Fruit fly (Drosophila melanogaster) whole organism, embryonic: ENCODE measurements around the gene nmo.
A peak's percentile ranks its signal among the peaks of the same experiment; 100 is the strongest.

Experiments used
- ATbp ChIP-seq: fragments of 200-800 bp; sonication (Bioruptor generic); optimal IDR thresholded peaks from 2 replicates; lab custom pipeline; 2017; ENCODE audit warnings: missing biosample characterization, mild to moderate bottlenecking, missing genetic modification characterization, missing genetic modification reagents
- Aef1 ChIP-seq: fragments of 200-800 bp; sonication (Bioruptor generic); IDR thresholded peaks from 3 replicates; pipeline ENCODE4 v1.3.6; 2022; ENCODE audit warnings: missing biosample characterization, missing genetic modification characterization
- BtbVII ChIP-seq: fragments of 200-800 bp; sonication (Bioruptor generic); optimal IDR thresholded peaks from 3 replicates; lab custom pipeline; 2017; ENCODE audit warnings: missing biosample characterization, mild to moderate bottlenecking, missing genetic modification characterization
- CG10366 ChIP-seq: fragments of 200-800 bp; sonication (Bioruptor generic); IDR thresholded peaks from 2 replicates; pipeline ENCODE4 v1.3.6; 2022; ENCODE audit warnings: missing biosample characterization, missing genetic modification characterization
- CG10654 ChIP-seq: fragments of 200-800 bp; sonication (Bioruptor generic); optimal IDR thresholded peaks from 2 replicates; lab custom pipeline; 2016; ENCODE audit warnings: missing biosample characterization, missing genetic modification characterization
- CG11085 ChIP-seq: fragments of 200-800 bp; sonication (Bioruptor generic); IDR thresholded peaks from 2 replicates; pipeline ENCODE4 v1.3.6; 2022; ENCODE audit warnings: missing biosample characterization, missing genetic modification characterization
- CG11247 ChIP-seq: fragments of 200-800 bp; sonication (Bioruptor generic); IDR thresholded peaks from 2 replicates; pipeline ENCODE4 v1.3.6; 2022; ENCODE audit warnings: missing biosample characterization, missing genetic modification characterization
- CG15696 ChIP-seq: fragments of 200-800 bp; sonication (Bioruptor generic); optimal IDR thresholded peaks from 2 replicates; lab custom pipeline; 2019; ENCODE audit warnings: missing biosample characterization, mild to moderate bottlenecking, missing genetic modification characterization, moderate library complexity
- CG1647 ChIP-seq: fragments of 200-800 bp; sonication (Bioruptor generic); optimal IDR thresholded peaks from 3 replicates; lab custom pipeline; 2016; ENCODE audit warnings: missing biosample characterization, missing genetic modification characterization
- CG17186 ChIP-seq: fragments of 200-800 bp; sonication (Bioruptor generic); optimal IDR thresholded peaks from 3 replicates; lab custom pipeline; 2017; ENCODE audit warnings: missing biosample characterization, missing genetic modification reagents, missing genetic modification characterization
- CG17802 ChIP-seq: fragments of 200-800 bp; sonication (Bioruptor generic); optimal IDR thresholded peaks from 2 replicates; lab custom pipeline; 2018; ENCODE audit warnings: missing biosample characterization, mild to moderate bottlenecking, missing genetic modification characterization, moderate library complexity
- CG18262 ChIP-seq: fragments of 200-800 bp; optimal IDR thresholded peaks from 3 replicates; lab custom pipeline; 2019; ENCODE audit warnings: missing biosample characterization, mild to moderate bottlenecking, missing genetic modification characterization, moderate library complexity
- CG32772 ChIP-seq: fragments of 200-800 bp; sonication (Bioruptor generic); IDR thresholded peaks from 2 replicates; pipeline ENCODE4 v1.3.6; 2022; ENCODE audit warnings: missing biosample characterization, missing genetic modification characterization
- CG33213 ChIP-seq: fragments of 200-800 bp; sonication (Bioruptor generic); optimal IDR thresholded peaks from 3 replicates; lab custom pipeline; 2016; ENCODE audit warnings: missing biosample characterization, missing genetic modification characterization
- CG33557 ChIP-seq: fragments of 200-800 bp; sonication (Bioruptor generic); optimal IDR thresholded peaks from 2 replicates; lab custom pipeline; 2019; ENCODE audit warnings: missing biosample characterization, mild to moderate bottlenecking, missing genetic modification characterization, moderate library complexity
- CG4360 ChIP-seq: fragments of 200-800 bp; sonication (Bioruptor generic); IDR thresholded peaks from 2 replicates; pipeline ENCODE4 v1.3.6; 2022; ENCODE audit warnings: missing biosample characterization, missing genetic modification characterization
- CG4854 ChIP-seq: fragments of 200-800 bp; sonication (Bioruptor generic); optimal IDR thresholded peaks from 2 replicates; lab custom pipeline; 2016; ENCODE audit warnings: missing biosample characterization, missing genetic modification characterization, inconsistent platforms
- CG5953 ChIP-seq: fragments of 200-800 bp; sonication (Bioruptor generic); IDR thresholded peaks from 2 replicates; pipeline ENCODE4 v1.3.6; 2022; ENCODE audit warnings: missing biosample characterization, missing genetic modification characterization
- CG6689 ChIP-seq: fragments of 200-800 bp; sonication (Bioruptor generic); IDR thresholded peaks from 2 replicates; pipeline ENCODE4 v1.3.6; 2022; ENCODE audit warnings: missing biosample characterization, missing genetic modification characterization
- CG9932 ChIP-seq: fragments of 200-800 bp; sonication (Bioruptor generic); IDR thresholded peaks from 2 replicates; pipeline ENCODE4 v1.3.6; 2022; ENCODE audit warnings: missing biosample characterization, missing genetic modification characterization
- CTCF ChIP-seq: fragments of 200-800 bp; sonication (Bioruptor generic); optimal IDR thresholded peaks from 2 replicates; lab custom pipeline; 2017; ENCODE audit warnings: missing biosample characterization, mild to moderate bottlenecking, missing genetic modification characterization, moderate library complexity
- ERR ChIP-seq: fragments of 200-800 bp; sonication (Bioruptor generic); optimal IDR thresholded peaks from 2 replicates; lab custom pipeline; 2016; ENCODE audit warnings: missing biosample characterization, missing genetic modification characterization
- Eip74EF ChIP-seq, 2 experiments: fragments of 200-800 bp in 1 of 2; fragments of >200 bp in 1 of 2; sonication (Bioruptor generic) in 1 of 2; optimal IDR thresholded peaks; 2 replicates each; lab custom pipeline; 2017 to 2019; ENCODE audit warnings: missing biosample characterization in 2 of 2, missing genetic modification characterization in 2 of 2, mild to moderate bottlenecking in 1 of 2, moderate library complexity in 1 of 2
- Fer2 ChIP-seq: fragments of 200-800 bp; sonication (Bioruptor generic); optimal IDR thresholded peaks from 2 replicates; lab custom pipeline; 2018; ENCODE audit warnings: missing biosample characterization, mild to moderate bottlenecking, missing genetic modification characterization, moderate library complexity
- Hr3 ChIP-seq: fragments of 200-800 bp; sonication (Bioruptor generic); optimal IDR thresholded peaks from 3 replicates; lab custom pipeline; 2016; ENCODE audit warnings: missing biosample characterization, missing genetic modification characterization
- Max ChIP-seq: fragments of 200-800 bp; sonication (Bioruptor generic); optimal IDR thresholded peaks from 2 replicates; lab custom pipeline; 2016; ENCODE audit warnings: missing biosample characterization, mild to moderate bottlenecking, missing genetic modification characterization
- Nf-YA ChIP-seq: fragments of 200-800 bp; sonication (Bioruptor generic); IDR thresholded peaks from 2 replicates; pipeline ENCODE4 v1.3.6; 2022; ENCODE audit warnings: missing biosample characterization, missing genetic modification characterization
- Oaz ChIP-seq: fragments of 200-800 bp; sonication (Bioruptor generic); IDR thresholded peaks from 2 replicates; pipeline ENCODE4 v1.3.6; 2022; ENCODE audit warnings: missing biosample characterization, missing genetic modification characterization
- Ptx1 ChIP-seq: fragments of 200-800 bp; sonication (Bioruptor generic); IDR thresholded peaks from 2 replicates; pipeline ENCODE4 v1.3.6; 2022; ENCODE audit warnings: missing biosample characterization, missing genetic modification characterization
- Rfx ChIP-seq: fragments of 200-800 bp; sonication (Bioruptor generic); IDR thresholded peaks from 2 replicates; pipeline ENCODE4 v1.3.6; 2022; ENCODE audit warnings: missing biosample characterization, missing genetic modification characterization
- Sin3A ChIP-seq: fragments of >200 bp; optimal IDR thresholded peaks from 2 replicates; lab custom pipeline; 2018
- Usf ChIP-seq: fragments of 200-800 bp; sonication (Bioruptor generic); optimal IDR thresholded peaks from 2 replicates; lab custom pipeline; 2017; ENCODE audit warnings: missing genotype, missing biosample characterization, missing genetic modification characterization
- aop ChIP-seq: fragments of 200-800 bp; sonication (Bioruptor generic); IDR thresholded peaks from 2 replicates; pipeline ENCODE4 v1.3.6; 2022; ENCODE audit warnings: missing biosample characterization, missing genetic modification characterization
- ase ChIP-seq: fragments of 200-800 bp; sonication (Bioruptor generic); IDR thresholded peaks from 3 replicates; pipeline ENCODE4 v1.3.6; 2022; ENCODE audit warnings: missing biosample characterization, missing genetic modification characterization
- ash1 ChIP-seq: fragments of 200-800 bp; sonication (Bioruptor generic); optimal IDR thresholded peaks from 2 replicates; lab custom pipeline; 2018; ENCODE audit warnings: missing biosample characterization, mild to moderate bottlenecking, missing genetic modification characterization
- bcd ChIP-seq: fragments of 200-800 bp; sonication (Bioruptor generic); optimal IDR thresholded peaks from 2 replicates; lab custom pipeline; 2017; ENCODE audit warnings: missing biosample characterization, mild to moderate bottlenecking, missing genetic modification characterization
- cwo ChIP-seq: fragments of 200-800 bp; sonication (Bioruptor generic); optimal IDR thresholded peaks from 3 replicates; lab custom pipeline; 2017; ENCODE audit warnings: missing biosample characterization, missing genetic modification characterization, mild to moderate bottlenecking, moderate library complexity, missing genetic modification reagents
- eve ChIP-seq, 2 experiments: fragments of >200 bp; optimal IDR thresholded peaks; 2 replicates each; lab custom pipeline; 2017; ENCODE audit warnings: missing biosample characterization in 2 of 2, missing genetic modification characterization in 2 of 2
- exex ChIP-seq: fragments of 200-800 bp; sonication (Bioruptor generic); optimal IDR thresholded peaks from 4 replicates; lab custom pipeline; 2018; ENCODE audit warnings: missing biosample characterization, mild to moderate bottlenecking, missing genetic modification characterization, moderate library complexity
- gfzf ChIP-seq: fragments of 200-800 bp; sonication (Bioruptor generic); optimal IDR thresholded peaks from 2 replicates; lab custom pipeline; 2016; ENCODE audit warnings: missing biosample characterization, mild to moderate bottlenecking, missing genetic modification characterization, moderate library complexity
- grn ChIP-seq: fragments of 200-800 bp; sonication (Bioruptor generic); optimal IDR thresholded peaks from 3 replicates; lab custom pipeline; 2017; ENCODE audit warnings: missing biosample characterization, missing genetic modification characterization
- h ChIP-seq: fragments of >200 bp; optimal IDR thresholded peaks from 2 replicates; lab custom pipeline; 2017
- her ChIP-seq: fragments of 200-800 bp; sonication (Bioruptor generic); optimal IDR thresholded peaks from 2 replicates; lab custom pipeline; 2016; ENCODE audit warnings: missing biosample characterization, missing genetic modification characterization
- ind ChIP-seq: fragments of 200-800 bp; sonication (Bioruptor generic); optimal IDR thresholded peaks from 3 replicates; lab custom pipeline; 2016; ENCODE audit warnings: missing biosample characterization, missing genetic modification characterization
- kay ChIP-seq: fragments of 200-800 bp; sonication (Bioruptor generic); optimal IDR thresholded peaks from 2 replicates; lab custom pipeline; 2016; ENCODE audit warnings: missing biosample characterization, missing genetic modification characterization
- ken ChIP-seq: fragments of 200-800 bp; sonication (Bioruptor generic); IDR thresholded peaks from 3 replicates; pipeline ENCODE4 v1.3.6; 2022; ENCODE audit warnings: missing biosample characterization, missing genetic modification characterization
- lilli ChIP-seq: fragments of 200-800 bp; sonication (Bioruptor generic); optimal IDR thresholded peaks from 3 replicates; lab custom pipeline; 2016; ENCODE audit warnings: missing biosample characterization, missing genetic modification characterization
- nerfin-1 ChIP-seq: fragments of 200-800 bp; sonication (Bioruptor generic); optimal IDR thresholded peaks from 3 replicates; lab custom pipeline; 2019; ENCODE audit warnings: missing biosample characterization, mild to moderate bottlenecking, missing genetic modification characterization, moderate library complexity
- oc ChIP-seq: fragments of 200-800 bp; sonication (Bioruptor generic); optimal IDR thresholded peaks from 2 replicates; lab custom pipeline; 2018; ENCODE audit warnings: missing biosample characterization, mild to moderate bottlenecking, missing genetic modification characterization, moderate library complexity
- ro ChIP-seq: fragments of 200-800 bp; sonication (Bioruptor generic); IDR thresholded peaks from 2 replicates; pipeline ENCODE4 v1.3.6; 2022; ENCODE audit warnings: missing biosample characterization, missing genetic modification characterization
- stc ChIP-seq: fragments of 200-800 bp; sonication (Bioruptor generic); IDR thresholded peaks from 2 replicates; pipeline ENCODE4 v1.3.6; 2022; ENCODE audit warnings: missing biosample characterization, missing genetic modification characterization
- wor ChIP-seq: fragments of 200-800 bp; sonication (Bioruptor generic); IDR thresholded peaks from 2 replicates; pipeline ENCODE4 v1.3.6; 2022; ENCODE audit warnings: missing biosample characterization, missing genetic modification characterization

The nmo gene

DNA sequence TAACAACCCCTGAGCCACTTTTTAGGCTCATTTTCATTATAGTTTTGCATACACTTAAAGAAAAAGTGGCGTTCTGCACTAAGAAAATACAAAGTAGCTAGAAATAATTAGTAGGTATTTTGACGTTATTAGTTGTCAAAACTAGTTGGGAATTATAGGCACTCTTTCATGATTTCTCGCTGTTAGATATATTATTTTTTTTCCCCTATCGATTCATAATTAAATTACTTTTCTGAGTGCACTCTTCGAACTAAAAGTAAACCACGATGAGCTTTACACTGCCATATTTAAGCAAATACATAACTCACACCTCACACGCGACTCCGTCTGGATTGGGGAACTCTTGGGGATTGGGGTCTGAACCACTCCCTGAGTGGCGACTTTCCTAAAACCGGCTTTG is 93.9 kb downstream of the nmo start:
- peak; percentile 28 for TF ChIP-seq CG33213 (GFP tag; lab: Kevin White, UChicago)
- TF ChIP-seq gfzf (GFP tag; lab: Kevin White, UChicago), result no peak
- TF ChIP-seq Max, result peak; percentile 43
- TF ChIP-seq CG1647, result peak; percentile 16
- TF ChIP-seq CG15696 (tag; lab: Kevin White, UChicago), result no peak
- TF ChIP-seq lilli (GFP tag; lab: Kevin White, UChicago), result peak; percentile 25
- TF ChIP-seq ind (GFP tag; lab: Kevin White, UChicago), result peak; percentile 85
- TF ChIP-seq Fer2 (tag; lab: Kevin White, UChicago), result peak; percentile 31
- 0 out of 2 replicates have a peak, but pooled peaks have one; percentile 32 for TF ChIP-seq Oaz (GFP tag; lab: Robert Waterston, UW)
- peak; percentile 52 for TF ChIP-seq nerfin-1
- TF ChIP-seq eve (GFP tag; optimal IDR thresholded peaks at IDR 0.05; lab: Kevin White, UChicago), result peak in 1 of 2 experiments; percentile 54
- TF ChIP-seq Rfx, result peak; percentile 72
- TF ChIP-seq stc (GFP tag; lab: Robert Waterston, UW), result peak; percentile 75
- no peak for TF ChIP-seq CG33557 (GFP tag; lab: Kevin White, UChicago)
- peak; percentile 24 for TF ChIP-seq CTCF (GFP tag; lab: Kevin White, UChicago)
- peak; percentile 68 for TF ChIP-seq BtbVII
- TF ChIP-seq cwo (GFP tag; lab: Kevin White, UChicago), result peak; percentile 65
- 0 out of 2 replicates have a peak, but pooled peaks have one; percentile 38 for TF ChIP-seq ro (GFP tag; lab: Robert Waterston, UW)
- TF ChIP-seq bcd (GFP tag; lab: Kevin White, UChicago), result peak; percentile 68
- peak; percentile 32; the same call in 1 of the 2 replicates for TF ChIP-seq CG5953 (GFP tag; lab: Robert Waterston, UW)
- TF ChIP-seq CG11085 (GFP tag; lab: Robert Waterston, UW), result peak; percentile 47; the same call in 1 of the 2 replicates
- peak; percentile 55; the same call in 1 of the 2 replicates for TF ChIP-seq CG4360 (GFP tag; lab: Robert Waterston, UW)
- no peak for TF ChIP-seq ken (GFP tag; lab: Robert Waterston, UW)
- no peak for TF ChIP-seq aop (GFP tag; lab: Robert Waterston, UW)
- TF ChIP-seq CG17186, result peak; percentile 23
- TF ChIP-seq oc (tag; lab: Kevin White, UChicago), result peak; percentile 5
- TF ChIP-seq CG4854 (GFP tag; lab: Kevin White, UChicago), result peak; percentile 71
- peak; percentile 61 for TF ChIP-seq CG9932
- peak; percentile 56; the same call in 1 of the 2 replicates for TF ChIP-seq CG32772 (GFP tag; lab: Robert Waterston, UW)
- TF ChIP-seq Ptx1 (GFP tag; lab: Robert Waterston, UW), result peak; percentile 70
- TF ChIP-seq ash1, result no peak
- TF ChIP-seq CG18262 (tag; lab: Kevin White, UChicago), result peak; percentile 79
- TF ChIP-seq CG17802 (tag; lab: Kevin White, UChicago), result peak; percentile 57
- TF ChIP-seq wor (GFP tag; lab: Robert Waterston, UW), result peak; percentile 33; the same call in 1 of the 2 replicates
- no peak for TF ChIP-seq her (GFP tag; lab: Kevin White, UChicago)
- TF ChIP-seq ase (GFP tag; lab: Robert Waterston, UW), result 0 out of 3 replicates have a peak, but pooled peaks have one; percentile 40
- TF ChIP-seq Hr3, result peak; percentile 10
- TF ChIP-seq Nf-YA (GFP tag; lab: Robert Waterston, UW), result peak; percentile 50; the same call in 1 of the 2 replicates
- TF ChIP-seq Eip74EF (GFP tag; optimal IDR thresholded peaks at IDR 0.05; lab: Kevin White, UChicago), result peak in 1 of 2 experiments; percentile 69
- peak; percentile 14 for TF ChIP-seq exex
- peak; percentile 31 for TF ChIP-seq Usf
- TF ChIP-seq Aef1, result peak; percentile 56; the same call in 2 of the 3 replicates
- peak; percentile 60 for TF ChIP-seq CG10654 (GFP tag; lab: Kevin White, UChicago)
- peak; percentile 65 for TF ChIP-seq kay
- TF ChIP-seq h (lab: Kevin White, UChicago), result no peak
- peak; percentile 25 for TF ChIP-seq ATbp (GFP tag; lab: Kevin White, UChicago)
- TF ChIP-seq CG11247 (GFP tag; lab: Robert Waterston, UW), result peak; percentile 55; the same call in 1 of the 2 replicates
- TF ChIP-seq Sin3A (lab: Kevin White, UChicago), result no peak
- peak; percentile 68 for TF ChIP-seq CG6689
- TF ChIP-seq grn, result no peak
- TF ChIP-seq CG10366 (GFP tag; lab: Robert Waterston, UW), result peak; percentile 48; the same call in 1 of the 2 replicates
- TF ChIP-seq ERR (GFP tag; lab: Kevin White, UChicago), result peak; percentile 65
